Worm (Caenorhabditis elegans): Measurements from ENCODE around the gene pnc-2.
"Not testable (repeated sequence)": the region's sequence is repeated elsewhere in the genome, so short reads cannot be mapped to it uniquely, and the experiment has no call there.

The pnc-2 gene

ce11 chrIV:14909589-14909988 is at the start of gene pnc-2:
TSS of gene pnc-2 (minus strand) at chrIV:14909689.
- no peak for TF ChIP-seq flt-1 (GFP tag; IDR thresholded peaks at IDR 0.05)
- TF ChIP-seq ref-1 (GFP tag; conservative IDR thresholded peaks at IDR 0.05), result no peak
- TF ChIP-seq cog-1 (tag; optimal IDR thresholded peaks at IDR 0.05), result no peak
- no peak for TF ChIP-seq T22C8.4 (GFP tag; IDR thresholded peaks at IDR 0.05)
- TF ChIP-seq klf-2 (GFP tag; conservative IDR thresholded peaks at IDR 0.05), result no peak
- no peak for TF ChIP-seq med-1 (GFP tag; optimal IDR thresholded peaks at IDR 0.05; ENCODE audit: insufficient read depth)
- no peak for TF ChIP-seq tab-1 (GFP tag; IDR thresholded peaks at IDR 0.05)
- TF ChIP-seq ztf-29 (GFP tag; IDR thresholded peaks at IDR 0.05), result no peak
- no peak for TF ChIP-seq ztf-23 (GFP tag; IDR thresholded peaks at IDR 0.05)

ce11 chrIV:14958551-14958950 is 49.1 kb upstream of the pnc-2 start, which contains the start of gene Y41E3.1:
TSS of gene Y41E3.1 (minus strand) at chrIV:14958874.
- no peak for TF ChIP-seq tab-1 (GFP tag; IDR thresholded peaks at IDR 0.05)
- TF ChIP-seq cog-1 (tag; optimal IDR thresholded peaks at IDR 0.05), result no peak
- no peak for TF ChIP-seq ztf-23 (GFP tag; IDR thresholded peaks at IDR 0.05)
- no peak for TF ChIP-seq ref-1 (GFP tag; conservative IDR thresholded peaks at IDR 0.05)
- no peak for TF ChIP-seq klf-2 (GFP tag; conservative IDR thresholded peaks at IDR 0.05)
- TF ChIP-seq ztf-29 (GFP tag; IDR thresholded peaks at IDR 0.05), result no peak
- TF ChIP-seq med-1 (GFP tag; optimal IDR thresholded peaks at IDR 0.05; ENCODE audit: insufficient read depth), result no peak
- TF ChIP-seq T22C8.4 (GFP tag; IDR thresholded peaks at IDR 0.05), result no peak
- TF ChIP-seq flt-1 (GFP tag; IDR thresholded peaks at IDR 0.05), result no peak

ce11 chrIV:14956693-14957281 is 47.3 kb upstream of the pnc-2 start:
- TF ChIP-seq ztf-29 (GFP tag; IDR thresholded peaks at IDR 0.05), result no peak
- no peak for TF ChIP-seq ref-1 (GFP tag; conservative IDR thresholded peaks at IDR 0.05)
- TF ChIP-seq klf-2 (GFP tag; conservative IDR thresholded peaks at IDR 0.05), result no peak
- no peak for TF ChIP-seq T22C8.4 (GFP tag; IDR thresholded peaks at IDR 0.05)
- no peak for TF ChIP-seq ztf-23 (GFP tag; IDR thresholded peaks at IDR 0.05)
- TF ChIP-seq cog-1 (tag; optimal IDR thresholded peaks at IDR 0.05), result no peak
- TF ChIP-seq med-1 (GFP tag; optimal IDR thresholded peaks at IDR 0.05; ENCODE audit: insufficient read depth), result no peak
- no peak for TF ChIP-seq tab-1 (GFP tag; IDR thresholded peaks at IDR 0.05)
- TF ChIP-seq flt-1 (GFP tag; IDR thresholded peaks at IDR 0.05), result no peak

- TF ChIP-seq med-1 (GFP tag; optimal IDR thresholded peaks at IDR 0.05; ENCODE audit: insufficient read depth) (no peak), ztf-29 (GFP tag; IDR thresholded peaks at IDR 0.05) (no peak), tab-1 (GFP tag; IDR thresholded peaks at IDR 0.05) (no peak), ref-1 (GFP tag; conservative IDR thresholded peaks at IDR 0.05) (no peak), cog-1 (tag; optimal IDR thresholded peaks at IDR 0.05) (no peak), ztf-23 (GFP tag; IDR thresholded peaks at IDR 0.05) (no peak), T22C8.4 (GFP tag; IDR thresholded peaks at IDR 0.05) (no peak), klf-2 (GFP tag; conservative IDR thresholded peaks at IDR 0.05) (no peak), flt-1 (GFP tag; IDR thresholded peaks at IDR 0.05) (no peak)
Measured at ce11 chrIV:14954842-14955241, 45.4 kb upstream of the pnc-2 start.

- TF ChIP-seq ref-1 (GFP tag; conservative IDR thresholded peaks at IDR 0.05), result no peak
- TF ChIP-seq cog-1 (tag; optimal IDR thresholded peaks at IDR 0.05), result no peak
- no peak for TF ChIP-seq tab-1 (GFP tag; IDR thresholded peaks at IDR 0.05)
- no peak for TF ChIP-seq klf-2 (GFP tag; conservative IDR thresholded peaks at IDR 0.05)
- TF ChIP-seq flt-1 (GFP tag; IDR thresholded peaks at IDR 0.05), result no peak
- TF ChIP-seq ztf-23 (GFP tag; IDR thresholded peaks at IDR 0.05), result no peak
- TF ChIP-seq ztf-29 (GFP tag; IDR thresholded peaks at IDR 0.05), result no peak
- TF ChIP-seq med-1 (GFP tag; optimal IDR thresholded peaks at IDR 0.05; ENCODE audit: insufficient read depth), result no peak
- TF ChIP-seq T22C8.4 (GFP tag; IDR thresholded peaks at IDR 0.05), result no peak
Measured at ce11 chrIV:14953802-14954201, 44.3 kb upstream of the pnc-2 start.

DNA sequence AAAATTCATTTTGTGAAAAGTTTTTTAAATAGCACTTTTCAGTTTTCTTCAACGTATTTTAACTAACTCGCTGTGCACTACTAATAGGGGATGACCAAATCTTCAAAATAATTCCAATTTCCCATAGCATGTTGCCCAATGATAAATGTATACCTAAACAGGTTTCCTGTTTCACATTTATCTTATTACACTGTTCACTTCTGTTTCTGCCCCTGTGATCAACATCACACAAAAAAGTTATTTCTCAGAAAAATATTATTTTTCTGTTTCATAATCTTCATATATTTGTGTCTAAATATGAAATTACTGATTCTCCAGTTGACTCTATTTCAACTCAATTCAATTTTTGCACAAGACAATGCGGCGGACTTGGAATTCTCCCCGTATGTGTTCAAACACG is 41.0 kb upstream of the pnc-2 start, which contains the start of gene Y41E3.22:
Gene Y41E3.22, plus strand, starts transcription at position 243 of the 400 bp plus-strand sequence.
- TF ChIP-seq tab-1 (GFP tag; IDR thresholded peaks at IDR 0.05) (no peak), ref-1 (GFP tag; conservative IDR thresholded peaks at IDR 0.05) (no peak), med-1 (GFP tag; optimal IDR thresholded peaks at IDR 0.05; ENCODE audit: insufficient read depth) (no peak), ztf-23 (GFP tag; IDR thresholded peaks at IDR 0.05) (no peak), cog-1 (tag; optimal IDR thresholded peaks at IDR 0.05) (no peak), klf-2 (GFP tag; conservative IDR thresholded peaks at IDR 0.05) (no peak)

DNA sequence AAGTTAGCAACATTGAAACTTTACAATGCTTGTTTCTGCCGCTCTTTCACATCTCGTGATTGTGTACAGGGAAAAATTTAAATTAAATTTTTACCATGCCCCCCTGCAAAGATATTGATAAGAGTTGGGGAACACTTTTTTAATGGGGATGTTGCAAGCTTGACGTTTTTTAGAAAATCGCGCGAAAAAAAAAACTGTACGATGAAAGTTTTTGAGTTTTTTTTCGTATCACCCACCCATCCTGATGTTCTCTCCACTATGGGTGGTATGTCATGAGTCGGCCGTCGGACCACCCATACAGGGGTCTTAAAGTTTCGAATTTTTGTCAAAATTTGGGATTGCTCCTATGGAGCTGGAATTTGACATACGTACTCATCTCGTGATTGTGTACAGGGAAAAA is 39.6 kb upstream of the pnc-2 start:
- TF ChIP-seq tab-1 (GFP tag; IDR thresholded peaks at IDR 0.05) (no peak), klf-2 (GFP tag; conservative IDR thresholded peaks at IDR 0.05) (no peak), flt-1 (GFP tag; IDR thresholded peaks at IDR 0.05) (no peak), cog-1 (tag; optimal IDR thresholded peaks at IDR 0.05) (no peak), ztf-29 (GFP tag; IDR thresholded peaks at IDR 0.05) (no peak), ztf-23 (GFP tag; IDR thresholded peaks at IDR 0.05) (no peak), ref-1 (GFP tag; conservative IDR thresholded peaks at IDR 0.05) (no peak), med-1 (GFP tag; optimal IDR thresholded peaks at IDR 0.05; ENCODE audit: insufficient read depth) (no peak), T22C8.4 (GFP tag; IDR thresholded peaks at IDR 0.05) (no peak)

- no peak for TF ChIP-seq flt-1 (GFP tag; IDR thresholded peaks at IDR 0.05)
- no peak for TF ChIP-seq klf-2 (GFP tag; conservative IDR thresholded peaks at IDR 0.05)
- TF ChIP-seq med-1 (GFP tag; optimal IDR thresholded peaks at IDR 0.05; ENCODE audit: insufficient read depth), result no peak
- no peak for TF ChIP-seq ztf-23 (GFP tag; IDR thresholded peaks at IDR 0.05)
- no peak for TF ChIP-seq ref-1 (GFP tag; conservative IDR thresholded peaks at IDR 0.05)
- no peak for TF ChIP-seq cog-1 (tag; optimal IDR thresholded peaks at IDR 0.05)
- no peak for TF ChIP-seq T22C8.4 (GFP tag; IDR thresholded peaks at IDR 0.05)
- no peak for TF ChIP-seq ztf-29 (GFP tag; IDR thresholded peaks at IDR 0.05)
- no peak for TF ChIP-seq tab-1 (GFP tag; IDR thresholded peaks at IDR 0.05)
Measured at ce11 chrIV:14944234-14944633, 34.7 kb upstream of the pnc-2 start, which contains the start of gene Y57G11C.48. TSS of gene Y57G11C.48 (minus strand) at chrIV:14944334.

DNA sequence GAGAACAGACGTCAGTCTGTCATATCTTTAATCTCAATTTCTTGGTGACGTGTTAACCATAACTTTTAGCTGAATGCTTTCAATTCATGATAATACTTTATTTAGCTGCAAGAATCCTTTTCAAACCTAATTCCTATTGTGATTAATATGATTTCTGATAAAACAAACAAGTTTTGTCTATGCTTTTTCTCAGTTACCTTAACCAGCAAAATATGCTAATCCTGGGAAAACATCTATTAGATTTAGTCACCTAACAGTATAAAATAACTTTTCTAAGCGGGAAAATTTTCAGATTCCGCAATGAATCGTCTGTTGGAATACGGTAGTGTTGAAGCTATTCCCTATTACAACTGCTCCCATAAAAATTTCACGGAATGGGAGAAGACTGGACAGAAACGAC is 29.1 kb upstream of the pnc-2 start, which contains the start of gene Y57G11C.30:
Gene Y57G11C.30, plus strand, starts transcription at position 301 of the 400 bp plus-strand sequence.
- not testable (repeated sequence) for TF ChIP-seq flt-1 (GFP tag; IDR thresholded peaks at IDR 0.05); klf-2 (GFP tag; conservative IDR thresholded peaks at IDR 0.05); ztf-23 (GFP tag; IDR thresholded peaks at IDR 0.05)

All from whole organism, midembryonic.